Worm (Caenorhabditis elegans) whole organism, midembryonic: ENCODE results near the gene C33C12.4.

ENCODE experiments used
- T22C8.4 ChIP-seq: fragments of 200-800 bp; sonication (Bioruptor generic); IDR thresholded peaks from 2 replicates; pipeline ENCODE4 v1.3.6; 2022; ENCODE audit warnings: missing genetic modification characterization, missing compliant biosample characterization
- cog-1 ChIP-seq: sonication (generic microtip); optimal IDR thresholded peaks from 2 replicates; lab custom pipeline; 2016; ENCODE audit warnings: missing genetic modification characterization, missing compliant biosample characterization
- flt-1 ChIP-seq: fragments of 200-800 bp; sonication (Bioruptor generic); IDR thresholded peaks from 2 replicates; pipeline ENCODE4 v1.3.6; 2022; ENCODE audit warnings: missing genetic modification characterization, missing compliant biosample characterization
- klf-2 ChIP-seq: fragments of 200-800 bp; sonication (Bioruptor generic); conservative IDR thresholded peaks from 2 replicates; pipeline ENCODE4 v1.3.6; 2022; ENCODE audit warnings: missing genetic modification reagents, missing genetic modification characterization, missing compliant biosample characterization
- med-1 ChIP-seq: sonication (generic microtip); optimal IDR thresholded peaks from 2 replicates; lab custom pipeline; 2017; ENCODE audit warnings: missing genetic modification characterization, mild to moderate bottlenecking, missing compliant biosample characterization, antibody characterized with exemption, missing genetic modification reagents; ENCODE audit not compliant: insufficient read depth
- ref-1 ChIP-seq: fragments of 200-800 bp; sonication (Bioruptor generic); conservative IDR thresholded peaks from 2 replicates; pipeline ENCODE4 v1.3.6; 2022; ENCODE audit warnings: missing genetic modification reagents, missing genetic modification characterization, missing compliant biosample characterization
- tab-1 ChIP-seq: fragments of 200-800 bp; sonication (Bioruptor generic); IDR thresholded peaks from 2 replicates; pipeline ENCODE4 v1.3.6; 2022; ENCODE audit warnings: missing genetic modification characterization, missing compliant biosample characterization
- ztf-23 ChIP-seq: fragments of 200-800 bp; sonication (Bioruptor generic); IDR thresholded peaks from 2 replicates; pipeline ENCODE4 v1.3.6; 2022; ENCODE audit warnings: missing genetic modification reagents, missing genetic modification characterization, missing compliant biosample characterization
- ztf-29 ChIP-seq: fragments of 200-800 bp; sonication (Bioruptor generic); IDR thresholded peaks from 2 replicates; pipeline ENCODE4 v1.3.6; 2022; ENCODE audit warnings: missing genetic modification reagents, missing genetic modification characterization, missing compliant biosample characterization

C33C12.4 gene

DNA sequence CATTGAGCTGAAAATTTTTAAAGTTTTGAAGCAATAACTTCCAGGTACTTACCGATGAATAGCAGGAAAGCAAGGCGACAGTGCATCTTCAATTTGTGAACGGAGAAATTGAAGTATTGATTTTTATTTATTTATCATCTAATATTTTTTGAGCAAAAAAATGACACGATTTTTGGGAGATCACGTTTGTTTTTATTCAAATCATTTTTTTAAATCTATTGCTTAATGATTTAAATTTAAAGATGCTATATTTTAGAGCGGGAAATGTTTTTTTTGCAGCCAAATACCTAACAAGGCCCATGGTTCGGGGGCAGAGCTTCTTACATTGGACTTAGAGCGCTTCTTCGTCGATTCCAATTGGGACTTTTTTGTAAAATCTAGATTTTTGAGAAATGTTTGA is at the start of gene C33C12.4:
C33C12.4 (minus strand) TSS at position 101 of the 400 bp plus-strand sequence.
- TF ChIP-seq klf-2 (GFP tag; lab: Robert Waterston, UW) = no peak
- no peak for TF ChIP-seq T22C8.4 (GFP tag; lab: Robert Waterston, UW)
- TF ChIP-seq ztf-29 = no peak
- no peak for TF ChIP-seq flt-1 (GFP tag; lab: Robert Waterston, UW)
- TF ChIP-seq cog-1 (tag; lab: Kevin White, UChicago) = no peak
- no peak for TF ChIP-seq ref-1 (GFP tag; lab: Robert Waterston, UW)
- TF ChIP-seq tab-1 (GFP tag; lab: Robert Waterston, UW) = no peak

DNA sequence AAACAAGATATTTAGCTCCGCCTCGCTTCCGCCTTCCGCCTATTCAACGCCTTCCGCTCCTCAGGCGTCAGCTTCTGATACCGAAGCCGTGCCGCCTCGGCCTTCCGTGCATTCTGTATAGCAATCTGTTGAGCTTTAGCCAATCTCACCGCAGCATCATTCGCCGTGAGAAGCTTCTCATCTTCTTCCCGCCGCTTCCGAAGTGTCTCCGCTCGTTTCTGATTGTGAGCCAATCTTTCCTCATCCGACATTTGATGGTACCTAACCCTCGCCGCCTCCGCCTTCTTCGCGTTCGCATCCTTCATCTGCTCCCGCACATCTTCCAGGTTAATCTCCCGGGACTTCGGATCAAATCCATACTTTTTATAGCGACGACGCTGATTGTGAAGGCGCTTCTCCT is 49.2 kb upstream of the C33C12.4 start:
- no peak for TF ChIP-seq flt-1 (GFP tag; lab: Robert Waterston, UW)
- no peak for TF ChIP-seq klf-2 (GFP tag; lab: Robert Waterston, UW)
- no peak for TF ChIP-seq med-1 (GFP tag; lab: Kevin White, UChicago)

DNA sequence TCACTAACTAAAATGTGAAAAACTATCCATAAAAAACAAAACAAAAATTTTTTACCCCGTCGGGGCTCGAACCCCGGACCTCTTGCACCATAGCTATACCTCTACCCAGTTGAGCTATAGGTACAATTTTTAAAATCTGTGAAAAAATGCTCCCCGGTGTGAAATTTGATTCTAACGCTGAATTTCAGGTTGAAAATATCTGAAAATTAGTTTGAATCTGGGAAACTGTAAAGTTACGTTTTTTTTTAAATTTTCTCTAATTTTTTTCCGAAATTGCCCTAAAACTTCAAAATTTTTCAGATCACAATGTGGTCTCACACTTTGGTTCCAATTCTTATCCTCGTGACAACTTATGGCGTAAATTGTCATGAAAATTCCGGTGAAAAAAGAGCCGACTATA is 41.5 kb upstream of the C33C12.4 start, which contains the start of gene Y59C2A.1:
Y59C2A.1 (plus strand) TSS at position 301 of the 400 bp plus-strand sequence.
- TF ChIP-seq cog-1 (tag; lab: Kevin White, UChicago) (no peak), flt-1 (GFP tag; lab: Robert Waterston, UW) (no peak), med-1 (GFP tag; lab: Kevin White, UChicago) (no peak), T22C8.4 (GFP tag; lab: Robert Waterston, UW) (no peak), ref-1 (GFP tag; lab: Robert Waterston, UW) (no peak), ztf-29 (no peak), ztf-23 (GFP tag; lab: Robert Waterston, UW) (no peak), tab-1 (GFP tag; lab: Robert Waterston, UW) (no peak), klf-2 (GFP tag; lab: Robert Waterston, UW) (no peak)

DNA sequence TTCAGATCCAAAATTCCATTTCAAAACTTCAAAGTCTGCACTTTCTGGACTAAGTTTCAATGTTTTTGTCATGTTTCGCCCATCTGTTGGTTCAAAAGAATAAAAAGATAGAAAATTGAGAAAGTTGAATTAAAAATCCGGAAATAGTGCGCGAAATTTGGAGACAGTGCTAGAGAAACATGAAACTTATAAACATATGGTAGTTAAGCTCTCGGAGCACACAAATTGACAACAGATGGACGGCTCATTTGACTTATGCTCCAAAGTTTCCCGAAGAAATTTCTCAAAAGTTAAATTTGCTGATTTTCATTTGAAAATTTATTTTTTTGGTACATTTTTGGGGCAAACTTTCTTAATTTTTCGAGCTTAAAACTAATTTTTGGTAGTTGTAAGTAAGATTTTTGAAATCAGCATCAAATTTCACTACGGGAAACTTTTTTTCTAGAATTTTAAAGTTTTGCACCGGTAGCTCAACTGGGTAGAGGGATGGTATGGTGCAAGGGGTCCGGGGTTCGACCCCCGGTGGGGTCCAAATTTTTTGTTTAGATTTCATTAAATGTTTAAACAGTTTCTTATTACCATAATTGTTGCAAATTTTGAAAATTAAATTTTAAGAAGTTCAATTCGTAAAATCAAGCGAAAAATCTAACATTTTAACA is 39.9 kb upstream of the C33C12.4 start:
- TF ChIP-seq klf-2 (GFP tag; lab: Robert Waterston, UW) (no peak), cog-1 (tag; lab: Kevin White, UChicago) (no peak), ztf-23 (GFP tag; lab: Robert Waterston, UW) (no peak), med-1 (GFP tag; lab: Kevin White, UChicago) (no peak), ztf-29 (no peak), flt-1 (GFP tag; lab: Robert Waterston, UW) (no peak), tab-1 (GFP tag; lab: Robert Waterston, UW) (no peak), T22C8.4 (GFP tag; lab: Robert Waterston, UW) (no peak), ref-1 (GFP tag; lab: Robert Waterston, UW) (no peak)

ce11 chrII:2204077-2204476 is 37.8 kb upstream of the C33C12.4 start, which contains the start of gene Y59C2A.2:
Gene Y59C2A.2 (minus strand): TSS chrII:2204137.
- TF ChIP-seq klf-2 (GFP tag; lab: Robert Waterston, UW) (no peak), T22C8.4 (GFP tag; lab: Robert Waterston, UW) (no peak), ztf-23 (GFP tag; lab: Robert Waterston, UW) (no peak), ztf-29 (no peak)

DNA sequence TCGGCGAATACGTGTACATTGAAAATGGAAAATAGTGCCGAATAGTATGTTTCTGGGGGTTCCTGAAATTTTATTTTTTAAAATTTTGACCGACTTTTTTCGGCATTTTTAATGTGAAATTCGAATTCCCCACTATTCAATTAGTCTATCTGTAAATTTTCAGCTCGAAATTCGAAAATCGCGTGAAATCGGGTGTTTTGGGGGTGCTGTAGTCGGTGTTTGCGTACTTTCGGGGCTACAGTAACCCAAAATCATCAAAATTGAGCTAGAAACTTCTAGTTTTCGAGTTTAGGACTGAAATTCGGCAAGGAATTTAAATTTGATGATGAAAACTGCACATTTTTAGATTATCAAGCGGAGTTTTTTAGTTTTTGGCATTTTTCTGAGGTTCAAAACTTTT is 35.9 kb upstream of the C33C12.4 start:
- TF ChIP-seq ztf-29 (no peak), klf-2 (GFP tag; lab: Robert Waterston, UW) (no peak), flt-1 (GFP tag; lab: Robert Waterston, UW) (no peak), ref-1 (GFP tag; lab: Robert Waterston, UW) (no peak), cog-1 (tag; lab: Kevin White, UChicago) (no peak), tab-1 (GFP tag; lab: Robert Waterston, UW) (no peak), T22C8.4 (GFP tag; lab: Robert Waterston, UW) (no peak), med-1 (GFP tag; lab: Kevin White, UChicago) (no peak), ztf-23 (GFP tag; lab: Robert Waterston, UW) (no peak)

DNA sequence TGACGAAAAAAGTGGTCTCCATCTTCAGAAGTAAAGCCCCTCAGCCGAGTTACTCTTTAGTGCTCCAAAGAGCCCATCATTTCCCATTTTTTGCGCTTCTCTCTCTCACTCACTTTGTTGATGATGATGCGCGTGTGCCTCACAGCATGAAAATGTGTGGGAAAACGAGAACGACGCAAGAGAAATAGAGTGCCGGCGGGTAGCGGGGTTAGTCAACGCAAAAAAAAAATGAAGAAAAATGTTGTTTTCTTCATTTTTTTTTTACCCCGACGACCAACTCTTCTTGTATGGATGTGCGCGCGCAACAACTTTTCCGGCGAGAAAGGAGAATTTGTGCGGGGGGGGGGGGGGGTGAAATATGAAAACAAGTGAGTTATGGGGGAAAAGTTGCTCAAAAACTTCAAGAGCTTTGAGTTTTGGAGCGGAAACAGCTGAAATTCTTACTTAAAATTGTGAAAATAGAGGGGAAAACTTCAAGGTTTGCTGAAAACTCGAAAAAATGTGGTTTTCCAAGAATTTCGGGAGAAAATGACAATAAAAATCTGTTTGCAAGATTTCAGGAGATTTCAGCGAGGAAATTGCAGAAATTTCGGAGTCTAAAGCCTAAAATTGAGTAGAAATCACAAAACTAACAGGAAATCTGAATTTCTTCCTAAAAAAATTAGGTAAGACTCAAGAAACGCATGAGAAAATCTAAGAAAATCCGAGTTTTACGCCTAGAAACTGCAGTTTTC is 31.4 kb upstream of the C33C12.4 start, which contains the start of gene C33C12.1:
C33C12.1 (plus strand) TSS at position 684 of the 734 bp plus-strand sequence.
- TF ChIP-seq ref-1 (GFP tag; lab: Robert Waterston, UW) = no peak
- no peak for TF ChIP-seq ztf-23 (GFP tag; lab: Robert Waterston, UW)

- TF ChIP-seq klf-2 (GFP tag; lab: Robert Waterston, UW) (no peak), ztf-23 (GFP tag; lab: Robert Waterston, UW) (no peak), flt-1 (GFP tag; lab: Robert Waterston, UW) (no peak), med-1 (GFP tag; lab: Kevin White, UChicago) (no peak), ztf-29 (no peak), tab-1 (GFP tag; lab: Robert Waterston, UW) (no peak), T22C8.4 (GFP tag; lab: Robert Waterston, UW) (no peak), ref-1 (GFP tag; lab: Robert Waterston, UW) (no peak), cog-1 (tag; lab: Kevin White, UChicago) (no peak)
These were observed 30.5 kb upstream of the C33C12.4 start for ce11 chrII:2196742-2197141.

ce11 chrII:2195541-2195940 is 29.3 kb upstream of the C33C12.4 start:
- TF ChIP-seq tab-1 (GFP tag; lab: Robert Waterston, UW) (no peak), cog-1 (tag; lab: Kevin White, UChicago) (peak; percentile 33)
